Worm (Caenorhabditis elegans) whole organism, L4 larva: ENCODE data around the gene gpdh-2.

Experiments used
- D1046.2 ChIP-seq: fragments of 200-800 bp; sonication (Bioruptor generic); IDR thresholded peaks from 2 replicates; pipeline ENCODE4 v1.3.6; 2022; ENCODE audit warnings: missing genetic modification characterization, missing compliant biosample characterization
- F10B5.3 ChIP-seq: sonication (generic microtip); optimal IDR thresholded peaks from 2 replicates; lab custom pipeline; 2016; ENCODE audit warnings: mild to moderate bottlenecking, missing genetic modification characterization, missing compliant biosample characterization
- T26A8.4 ChIP-seq: fragments of 200-800 bp; sonication (Bioruptor generic); IDR thresholded peaks from 2 replicates; pipeline ENCODE4 v1.3.6; 2022; ENCODE audit warnings: missing genetic modification characterization, missing compliant biosample characterization
- Y105C5A.15 ChIP-seq: fragments of 200-800 bp; sonication (Bioruptor generic); IDR thresholded peaks from 2 replicates; pipeline ENCODE4 v1.3.6; 2022; ENCODE audit warnings: missing genetic modification characterization, missing compliant biosample characterization
- Y48G9A.11 ChIP-seq: fragments of 200-800 bp; sonication (Bioruptor generic); IDR thresholded peaks from 2 replicates; pipeline ENCODE4 v1.3.6; 2022; ENCODE audit warnings: missing genetic modification reagents, missing genetic modification characterization, missing compliant biosample characterization
- Y5F2A.4 ChIP-seq: fragments of 200-800 bp; sonication (Bioruptor generic); optimal IDR thresholded peaks from 2 replicates; lab custom pipeline; 2018; ENCODE audit warnings: mild to moderate bottlenecking, missing genetic modification characterization, missing compliant biosample characterization
- Y75B8A.6 ChIP-seq: fragments of 200-800 bp; sonication (Bioruptor generic); IDR thresholded peaks from 2 replicates; pipeline ENCODE4 v1.3.6; 2022; ENCODE audit warnings: missing genetic modification reagents, missing genetic modification characterization, missing compliant biosample characterization
- aly-2 ChIP-seq: sonication (generic microtip); optimal IDR thresholded peaks from 2 replicates; lab custom pipeline; 2018; ENCODE audit warnings: missing biosample characterization, missing genetic modification characterization
- ama-1 ChIP-seq: fragments of 150-350 bp; optimal IDR thresholded peaks from 2 replicates; lab custom pipeline; 2014; ENCODE audit warnings: inconsistent platforms, mixed read lengths
- ceh-32 ChIP-seq: sonication (generic microtip); optimal IDR thresholded peaks from 2 replicates; lab custom pipeline; 2016; ENCODE audit warnings: mild to moderate bottlenecking, missing genetic modification characterization, missing compliant biosample characterization; ENCODE audit not compliant: poor library complexity
- cey-2 ChIP-seq: sonication (generic microtip); optimal IDR thresholded peaks from 3 replicates; lab custom pipeline; 2017; ENCODE audit warnings: missing genetic modification characterization, mild to moderate bottlenecking, missing compliant biosample characterization, antibody characterized with exemption, borderline replicate concordance; ENCODE audit not compliant: insufficient read depth
- ctbp-1 ChIP-seq: fragments of 200-800 bp; sonication (Bioruptor generic); IDR thresholded peaks from 2 replicates; pipeline ENCODE4 v1.3.6; 2022; ENCODE audit warnings: missing genetic modification reagents, missing genetic modification characterization, missing compliant biosample characterization
- daf-16 ChIP-seq, 3 experiments: sonication (generic microtip); optimal IDR thresholded peaks; 2 replicates each; lab custom pipeline; 2016 to 2017; ENCODE audit warnings: missing genetic modification characterization in 3 of 3, missing genetic modification reagents in 3 of 3, mild to moderate bottlenecking in 2 of 3, missing compliant biosample characterization in 2 of 3, missing biosample characterization in 1 of 3, moderate library complexity in 1 of 3
- daf-8 ChIP-seq: fragments of 200-800 bp; sonication (Bioruptor generic); IDR thresholded peaks from 2 replicates; pipeline ENCODE4 v1.3.6; 2022; ENCODE audit warnings: missing genetic modification characterization, missing compliant biosample characterization
- dmd-6 ChIP-seq: fragments of 200-800 bp; sonication (Bioruptor generic); IDR thresholded peaks from 2 replicates; pipeline ENCODE4 v1.3.6; 2022; ENCODE audit warnings: missing genetic modification reagents, missing genetic modification characterization, missing compliant biosample characterization
- dmd-9 ChIP-seq: fragments of 200-800 bp; sonication (Bioruptor generic); IDR thresholded peaks from 2 replicates; pipeline ENCODE4 v1.3.6; 2022; ENCODE audit warnings: missing genetic modification reagents, missing genetic modification characterization, missing compliant biosample characterization
- dve-1 ChIP-seq: sonication (generic microtip); optimal IDR thresholded peaks from 2 replicates; lab custom pipeline; 2017; ENCODE audit warnings: antibody characterized with exemption, mild to moderate bottlenecking, missing genetic modification characterization, missing compliant biosample characterization; ENCODE audit not compliant: insufficient read depth
- egl-43 ChIP-seq: fragments of 200-800 bp; sonication (Bioruptor generic); IDR thresholded peaks from 2 replicates; pipeline ENCODE4 v1.3.6; 2022; ENCODE audit warnings: missing genetic modification reagents, missing genetic modification characterization, missing compliant biosample characterization
- fos-1 ChIP-seq: fragments of 150-350 bp; optimal IDR thresholded peaks from 2 replicates; lab custom pipeline; 2014; ENCODE audit warnings: missing biosample characterization, missing genetic modification characterization
- gei-8 ChIP-seq: fragments of 200-800 bp; sonication (Bioruptor generic); optimal IDR thresholded peaks from 2 replicates; lab custom pipeline; 2018; ENCODE audit warnings: mild to moderate bottlenecking, missing genetic modification characterization, missing compliant biosample characterization
- hif-1 ChIP-seq, 2 experiments: sonication (generic microtip); optimal IDR thresholded peaks; 2 replicates each; lab custom pipeline; 2016 to 2017; ENCODE audit warnings: missing compliant biosample characterization in 2 of 2, missing genetic modification characterization in 2 of 2, missing genetic modification reagents in 2 of 2, missing genotype in 2 of 2, mild to moderate bottlenecking in 1 of 2
- lin-13 ChIP-seq: fragments of 150-350 bp; optimal IDR thresholded peaks from 2 replicates; lab custom pipeline; 2014; ENCODE audit warnings: missing biosample characterization, missing genetic modification reagents, missing genetic modification characterization
- lin-29 ChIP-seq: fragments of 200-800 bp; sonication (Bioruptor generic); IDR thresholded peaks from 2 replicates; pipeline ENCODE4 v1.3.6; 2022; ENCODE audit warnings: missing genetic modification reagents, missing genetic modification characterization, missing compliant biosample characterization
- lin-38 ChIP-seq: fragments of 200-800 bp; sonication (Bioruptor generic); IDR thresholded peaks from 2 replicates; pipeline ENCODE4 v1.3.6; 2022; ENCODE audit warnings: missing genetic modification reagents, missing genetic modification characterization, missing compliant biosample characterization
- lir-3 ChIP-seq: sonication (generic microtip); optimal IDR thresholded peaks from 2 replicates; lab custom pipeline; 2016; ENCODE audit warnings: mild to moderate bottlenecking, missing genetic modification characterization, missing compliant biosample characterization
- lsy-2 ChIP-seq, 2 experiments: fragments of 150-350 bp in 1 of 2; sonication (generic microtip) in 1 of 2; optimal IDR thresholded peaks; 2 replicates each; lab custom pipeline; 2014 to 2017; ENCODE audit warnings: missing biosample characterization in 2 of 2, missing genetic modification characterization in 2 of 2
- madf-5 ChIP-seq, 2 experiments: fragments of 200-800 bp; sonication (Bioruptor generic); IDR thresholded peaks; 2 replicates each; pipeline ENCODE4 v1.3.6; 2022; ENCODE audit warnings: missing compliant biosample characterization in 2 of 2, missing genetic modification characterization in 2 of 2
- mdl-1 ChIP-seq, 2 experiments: fragments of 150-350 bp in 1 of 2; sonication (generic microtip) in 1 of 2; optimal IDR thresholded peaks; 2 replicates each; lab custom pipeline; 2014 to 2017; ENCODE audit warnings: missing biosample characterization in 2 of 2, missing genetic modification characterization in 2 of 2
- mes-2 ChIP-seq: sonication (generic microtip); optimal IDR thresholded peaks from 2 replicates; lab custom pipeline; 2016; ENCODE audit warnings: missing genotype, mild to moderate bottlenecking, missing genetic modification characterization, missing compliant biosample characterization; ENCODE audit not compliant: poor library complexity, severe bottlenecking
- mxl-3 ChIP-seq: fragments of 200-800 bp; sonication (Bioruptor generic); optimal IDR thresholded peaks from 2 replicates; lab custom pipeline; 2018; ENCODE audit warnings: mild to moderate bottlenecking, missing genetic modification characterization, missing compliant biosample characterization
- nhr-10 ChIP-seq: fragments of 150-350 bp; optimal IDR thresholded peaks from 2 replicates; lab custom pipeline; 2014; ENCODE audit warnings: missing biosample characterization, missing genetic modification characterization
- nhr-102 ChIP-seq: sonication (generic microtip); optimal IDR thresholded peaks from 2 replicates; lab custom pipeline; 2016; ENCODE audit warnings: mild to moderate bottlenecking, missing genetic modification characterization, moderate library complexity, missing compliant biosample characterization
- nhr-25 ChIP-seq: sonication (generic microtip); optimal IDR thresholded peaks from 2 replicates; lab custom pipeline; 2017; ENCODE audit warnings: missing genetic modification characterization, mild to moderate bottlenecking, missing compliant biosample characterization, antibody characterized with exemption, moderate library complexity, borderline replicate concordance; ENCODE audit not compliant: insufficient read depth
- nhr-48 ChIP-seq: sonication (generic microtip); optimal IDR thresholded peaks from 2 replicates; lab custom pipeline; 2016; ENCODE audit warnings: mild to moderate bottlenecking, missing genetic modification characterization, missing compliant biosample characterization
- nhr-6 ChIP-seq: fragments of 150-350 bp; optimal IDR thresholded peaks from 2 replicates; lab custom pipeline; 2014; ENCODE audit warnings: missing biosample characterization, missing genetic modification characterization
- pqm-1 ChIP-seq: sonication (generic microtip); optimal IDR thresholded peaks from 2 replicates; lab custom pipeline; 2017; ENCODE audit warnings: missing biosample characterization, missing genetic modification characterization
- saeg-2 ChIP-seq: fragments of 200-800 bp; sonication (Bioruptor generic); IDR thresholded peaks from 2 replicates; pipeline ENCODE4 v1.3.6; 2022; ENCODE audit warnings: missing genetic modification reagents, missing genetic modification characterization, missing compliant biosample characterization
- skn-1 ChIP-seq: fragments of 150-350 bp; optimal IDR thresholded peaks from 2 replicates; lab custom pipeline; 2014; ENCODE audit warnings: missing biosample characterization, missing genetic modification characterization
- snpc-4 ChIP-seq: fragments of 150-350 bp; optimal IDR thresholded peaks from 2 replicates; lab custom pipeline; 2014; ENCODE audit warnings: missing biosample characterization, missing genetic modification characterization
- spr-1 ChIP-seq: sonication (generic microtip); optimal IDR thresholded peaks from 2 replicates; lab custom pipeline; 2016; ENCODE audit warnings: mild to moderate bottlenecking, missing genetic modification characterization, missing compliant biosample characterization
- spr-3 ChIP-seq: fragments of 200-800 bp; sonication (Bioruptor generic); optimal IDR thresholded peaks from 2 replicates; lab custom pipeline; 2018; ENCODE audit warnings: mild to moderate bottlenecking, missing genetic modification characterization, missing compliant biosample characterization
- tag-97 ChIP-seq: fragments of 200-800 bp; sonication (Bioruptor generic); IDR thresholded peaks from 2 replicates; pipeline ENCODE4 v1.3.6; 2022; ENCODE audit warnings: missing genetic modification characterization, missing compliant biosample characterization
- tra-1 ChIP-seq: fragments of 200-800 bp; sonication (Bioruptor generic); IDR thresholded peaks from 2 replicates; pipeline ENCODE4 v1.3.6; 2022; ENCODE audit warnings: missing genetic modification reagents, missing genetic modification characterization, missing compliant biosample characterization
- unc-62 ChIP-seq, 3 experiments: fragments of 150-350 bp in 1 of 3; sonication (generic microtip); optimal IDR thresholded peaks in 2 of 3; peaks in 1 of 3; 1 replicate in 1 of 3; 2 replicates in 2 of 3; lab custom pipeline; 2014 to 2017; ENCODE audit warnings: missing biosample characterization in 3 of 3, missing genetic modification characterization in 3 of 3, missing genetic modification reagents in 3 of 3, missing genotype in 1 of 3
- zfp-2 ChIP-seq: sonication (generic microtip); optimal IDR thresholded peaks from 2 replicates; lab custom pipeline; 2016; ENCODE audit warnings: mild to moderate bottlenecking, missing genetic modification characterization, missing compliant biosample characterization
- zip-2 ChIP-seq: fragments of 150-350 bp; optimal IDR thresholded peaks from 2 replicates; lab custom pipeline; 2014; ENCODE audit warnings: missing biosample characterization, missing genetic modification characterization
- ztf-11 ChIP-seq: fragments of 150-350 bp; optimal IDR thresholded peaks from 2 replicates; lab custom pipeline; 2014; ENCODE audit warnings: missing biosample characterization, missing genetic modification characterization
- ztf-7 ChIP-seq: fragments of 150-350 bp; optimal IDR thresholded peaks from 2 replicates; lab custom pipeline; 2014; ENCODE audit warnings: missing biosample characterization, missing genetic modification characterization

gpdh-2 gene

ce11 chrIII:9867780-9868503 lies 9.0 kb upstream of the gpdh-2 start, which contains the start of gene dhhc-4:
Gene dhhc-4 (minus strand): TSS chrIII:9867792.
- TF ChIP-seq zfp-2 (no peak), lir-3 (tag; lab: Kevin White, UChicago) (no peak), ama-1 (lab: Kevin White, UChicago) (no peak), daf-8 (no peak), Y75B8A.6 (GFP tag; lab: Robert Waterston, UW) (no peak), mes-2 (tag; lab: Kevin White, UChicago) (peak; percentile 99), Y5F2A.4 (GFP tag; lab: Kevin White, UChicago) (no peak), mxl-3 (GFP tag; lab: Kevin White, UChicago) (no peak), skn-1 (tag; lab: Kevin White, UChicago) (no peak), gei-8 (GFP tag; lab: Kevin White, UChicago) (no peak), egl-43 (GFP tag; lab: Robert Waterston, UW) (no peak), aly-2 (no peak), pqm-1 (tag; lab: Kevin White, UChicago) (peak; percentile 5), lin-13 (GFP tag; lab: Kevin White, UChicago) (no peak), dve-1 (tag; lab: Kevin White, UChicago) (no peak), nhr-6 (tag; lab: Kevin White, UChicago) (peak; percentile 71), nhr-48 (no peak), spr-3 (GFP tag; lab: Kevin White, UChicago) (no peak), nhr-25 (no peak), nhr-102 (peak; percentile 57), saeg-2 (GFP tag; lab: Robert Waterston, UW) (no peak), fos-1 (tag; lab: Kevin White, UChicago) (no peak), tag-97 (GFP tag; lab: Robert Waterston, UW) (0 out of 2 replicates have a peak, but pooled peaks have one; percentile 58), cey-2 (tag; lab: Kevin White, UChicago) (no peak), dmd-9 (peak; percentile 79), Y105C5A.15 (GFP tag; lab: Robert Waterston, UW) (no peak), ztf-7 (tag; lab: Kevin White, UChicago) (no peak), ztf-11 (no peak), zip-2 (no peak), nhr-10 (tag; lab: Kevin White, UChicago) (no peak), mdl-1 (tag; optimal IDR thresholded peaks at IDR 0.05; lab: Kevin White, UChicago) (no peak), lsy-2 (tag; optimal IDR thresholded peaks at IDR 0.05; lab: Kevin White, UChicago) (peak in 1 of 2 experiments; percentile 71), Y48G9A.11 (peak; percentile 54; the same call in 1 of the 2 replicates), dmd-6 (no peak), daf-16 (GFP tag; optimal IDR thresholded peaks at IDR 0.05; lab: Kevin White, UChicago) (peak in 1 of 2 experiments; percentile 10), daf-16 (tag; optimal IDR thresholded peaks at IDR 0.05; lab: Kevin White, UChicago) (no peak), D1046.2 (GFP tag; lab: Robert Waterston, UW) (no peak), ceh-32 (tag; lab: Kevin White, UChicago) (peak; percentile 19), ctbp-1 (GFP tag; lab: Robert Waterston, UW) (no peak), lin-38 (GFP tag; lab: Robert Waterston, UW) (no peak; the same call in none of the 2 replicates), hif-1 (tag; optimal IDR thresholded peaks at IDR 0.05; lab: Kevin White, UChicago) (peak in 1 of 2 experiments; percentile 91), madf-5 (GFP tag; IDR thresholded peaks at IDR 0.05; lab: Robert Waterston, UW) (no peak; a peak in 1 of 4 replicates), snpc-4 (tag; lab: Kevin White, UChicago) (no peak), F10B5.3 (peak; percentile 5), spr-1 (tag; lab: Kevin White, UChicago) (no peak), unc-62 (GFP tag; optimal IDR thresholded peaks at IDR 0.05 in 1 of 2; lab: Kevin White, UChicago) (peak in 1 of 2 experiments; percentile 59), unc-62 (tag; optimal IDR thresholded peaks at IDR 0.05; lab: Kevin White, UChicago) (no peak), tra-1 (GFP tag; lab: Robert Waterston, UW) (no peak), T26A8.4 (GFP tag; lab: Robert Waterston, UW) (no peak), lin-29 (GFP tag; lab: Robert Waterston, UW) (no peak)
